Worm (Caenorhabditis elegans): ENCODE data around the gene amdh-1.

Gene amdh-1

ce11 chrIII:6272868-6273267, 21.3 kb downstream of the amdh-1 start, which contains the start of gene C18F10.2:
Gene C18F10.2 (plus strand): TSS chrIII:6273168.
- TF ChIP-seq ztf-4 (tag; optimal IDR thresholded peaks at IDR 0.05) (no peak), fkh-10 (GFP tag; optimal IDR thresholded peaks at IDR 0.05) (no peak), elt-3 (tag; optimal IDR thresholded peaks at IDR 0.05) (no peak), R02D3.7 (tag; optimal IDR thresholded peaks at IDR 0.05) (no peak), nhr-237 (tag; optimal IDR thresholded peaks at IDR 0.05) (no peak), sea-2 (GFP tag; optimal IDR thresholded peaks at IDR 0.05) (no peak), lsy-12 (tag; optimal IDR thresholded peaks at IDR 0.05) (no peak), pqm-1 (tag; optimal IDR thresholded peaks at IDR 0.05) (no peak), nhr-43 (tag; optimal IDR thresholded peaks at IDR 0.05; ENCODE audit: poor library complexity, severe bottlenecking) (no peak)

- TF ChIP-seq ceh-16 (tag; optimal IDR thresholded peaks at IDR 0.05) (no peak), ztf-11 (tag; optimal IDR thresholded peaks at IDR 0.05) (no peak), mdl-1 (tag; optimal IDR thresholded peaks at IDR 0.05) (peak; percentile 78), ztf-4 (tag; optimal IDR thresholded peaks at IDR 0.05) (no peak), pha-4 (tag; optimal IDR thresholded peaks at IDR 0.05) (peak; percentile 62), fkh-2 (tag; optimal IDR thresholded peaks at IDR 0.05) (no peak), skn-1 (tag; optimal IDR thresholded peaks at IDR 0.05) (peak; percentile 3), nhr-23 (tag; optimal IDR thresholded peaks at IDR 0.05) (peak; percentile 6), R02D3.7 (tag; optimal IDR thresholded peaks at IDR 0.05) (peak; percentile 21), eor-1 (tag; optimal IDR thresholded peaks at IDR 0.05) (no peak), nfya-1 (tag; optimal IDR thresholded peaks at IDR 0.05; ENCODE audit: insufficient read depth) (peak; percentile 73), nhr-12 (tag; optimal IDR thresholded peaks at IDR 0.05) (no peak), lin-39 (tag; optimal IDR thresholded peaks at IDR 0.05) (no peak), tbx-2 (tag; optimal IDR thresholded peaks at IDR 0.05) (no peak), ceh-28 (tag; optimal IDR thresholded peaks at IDR 0.05) (peak; percentile 59), aly-2 (tag; optimal IDR thresholded peaks at IDR 0.05) (no peak), lin-15B (tag; optimal IDR thresholded peaks at IDR 0.05) (no peak), pqm-1 (tag; optimal IDR thresholded peaks at IDR 0.05) (no peak), unc-62 (GFP tag; optimal IDR thresholded peaks at IDR 0.05) (no peak), elt-2 (tag; optimal IDR thresholded peaks at IDR 0.05) (peak; percentile 44), nhr-43 (tag; optimal IDR thresholded peaks at IDR 0.05; ENCODE audit: poor library complexity, severe bottlenecking) (peak; percentile 22), ceh-82 (tag; optimal IDR thresholded peaks at IDR 0.05) (peak; percentile 14)
These were observed 26.8 kb downstream of the amdh-1 start, which contains the start of gene C18F10.7 for ce11 chrIII:6278301-6278827. Gene C18F10.7 (minus strand): TSS chrIII:6278351.

ce11 chrIII:6279453-6279852, 27.8 kb downstream of the amdh-1 start:
- TF ChIP-seq tbx-2 (tag; optimal IDR thresholded peaks at IDR 0.05), result no peak
- TF ChIP-seq fos-1 (tag; optimal IDR thresholded peaks at IDR 0.05), result no peak
- TF ChIP-seq elt-2 (tag; optimal IDR thresholded peaks at IDR 0.05), result no peak
- TF ChIP-seq pha-4 (tag; optimal IDR thresholded peaks at IDR 0.05), result no peak
- TF ChIP-seq pqm-1 (tag; optimal IDR thresholded peaks at IDR 0.05), result no peak
- TF ChIP-seq ZK546.5 (tag; optimal IDR thresholded peaks at IDR 0.05), result no peak
- TF ChIP-seq aly-2 (tag; optimal IDR thresholded peaks at IDR 0.05), result no peak
- no peak for TF ChIP-seq nhr-11 (tag; optimal IDR thresholded peaks at IDR 0.05)

ce11 chrIII:6280070-6280596, 28.5 kb downstream of the amdh-1 start, which contains the start of gene hmg-1.2:
Gene hmg-1.2 (plus strand): TSS chrIII:6280380.
- peak; percentile 88 for TF ChIP-seq jun-1 (tag; optimal IDR thresholded peaks at IDR 0.05)
- TF ChIP-seq elt-1 (tag; optimal IDR thresholded peaks at IDR 0.05), result peak; percentile 49
- peak; percentile 48 for TF ChIP-seq nhr-43 (tag; optimal IDR thresholded peaks at IDR 0.05; ENCODE audit: poor library complexity, severe bottlenecking)
- TF ChIP-seq pqm-1 (tag; optimal IDR thresholded peaks at IDR 0.05), result peak; percentile 52
- peak; percentile 47 for TF ChIP-seq zag-1 (tag; optimal IDR thresholded peaks at IDR 0.05)
- peak; percentile 85 for TF ChIP-seq unc-62 (GFP tag; optimal IDR thresholded peaks at IDR 0.05)
- TF ChIP-seq hmg-11 (tag; optimal IDR thresholded peaks at IDR 0.05), result peak; percentile 98
- TF ChIP-seq nhr-23 (tag; optimal IDR thresholded peaks at IDR 0.05), result peak; percentile 88
- TF ChIP-seq fos-1 (tag; optimal IDR thresholded peaks at IDR 0.05), result no peak
- TF ChIP-seq snpc-4 (tag; optimal IDR thresholded peaks at IDR 0.05), result peak; percentile 65
- peak; percentile 87 for TF ChIP-seq nhr-25 (tag; optimal IDR thresholded peaks at IDR 0.05)
- TF ChIP-seq R02D3.7 (tag; optimal IDR thresholded peaks at IDR 0.05), result peak; percentile 67
- peak; percentile 24 for TF ChIP-seq nhr-11 (tag; optimal IDR thresholded peaks at IDR 0.05)
- TF ChIP-seq lin-15B (tag; optimal IDR thresholded peaks at IDR 0.05), result peak; percentile 48
- no peak for TF ChIP-seq fkh-10 (GFP tag; optimal IDR thresholded peaks at IDR 0.05)
- peak; percentile 89 for TF ChIP-seq nfya-1 (tag; optimal IDR thresholded peaks at IDR 0.05; ENCODE audit: insufficient read depth)
- TF ChIP-seq lsy-12 (tag; optimal IDR thresholded peaks at IDR 0.05), result peak; percentile 88
- TF ChIP-seq egl-27 (tag; optimal IDR thresholded peaks at IDR 0.05), result peak; percentile 33
- no peak for TF ChIP-seq nhr-237 (tag; optimal IDR thresholded peaks at IDR 0.05)
- TF ChIP-seq nhr-77 (tag; optimal IDR thresholded peaks at IDR 0.05), result peak; percentile 2
- TF ChIP-seq tbx-2 (tag; optimal IDR thresholded peaks at IDR 0.05), result peak; percentile 34
- TF ChIP-seq ceh-16 (tag; optimal IDR thresholded peaks at IDR 0.05), result no peak
- TF ChIP-seq ztf-11 (tag; optimal IDR thresholded peaks at IDR 0.05), result no peak
- TF ChIP-seq ceh-28 (tag; optimal IDR thresholded peaks at IDR 0.05), result peak; percentile 76
- TF ChIP-seq lin-39 (tag; optimal IDR thresholded peaks at IDR 0.05), result peak; percentile 70
- TF ChIP-seq elt-2 (tag; optimal IDR thresholded peaks at IDR 0.05), result peak; percentile 66
- peak; percentile 71 for TF ChIP-seq egl-5 (tag; optimal IDR thresholded peaks at IDR 0.05)
- peak; percentile 44 for TF ChIP-seq pha-4 (tag; optimal IDR thresholded peaks at IDR 0.05)
- TF ChIP-seq eor-1 (tag; optimal IDR thresholded peaks at IDR 0.05), result no peak
- TF ChIP-seq elt-3 (tag; optimal IDR thresholded peaks at IDR 0.05), result peak in 1 of 3 experiments; percentile 44
- no peak for TF ChIP-seq nhr-76 (tag; optimal IDR thresholded peaks at IDR 0.05)
- no peak for TF ChIP-seq nhr-12 (tag; optimal IDR thresholded peaks at IDR 0.05)
